Worm (Caenorhabditis elegans) whole organism, L4 larva: ENCODE measurements around the gene sra-12.

Experiments
- F10B5.3 ChIP-seq: sonication (generic microtip); optimal IDR thresholded peaks from 2 replicates; lab custom pipeline; 2016; ENCODE audit warnings: mild to moderate bottlenecking, missing genetic modification characterization, missing compliant biosample characterization
- Y75B8A.6 ChIP-seq: fragments of 200-800 bp; sonication (Bioruptor generic); IDR thresholded peaks from 2 replicates; pipeline ENCODE4 v1.3.6; 2022; ENCODE audit warnings: missing genetic modification reagents, missing genetic modification characterization, missing compliant biosample characterization
- ama-1 ChIP-seq: fragments of 150-350 bp; optimal IDR thresholded peaks from 2 replicates; lab custom pipeline; 2014; ENCODE audit warnings: inconsistent platforms, mixed read lengths
- ceh-20 ChIP-seq: fragments of 200-800 bp; sonication (Bioruptor generic); IDR thresholded peaks from 2 replicates; pipeline ENCODE4 v1.3.6; 2022; ENCODE audit warnings: missing genetic modification reagents, missing genetic modification characterization, missing compliant biosample characterization
- ceh-62 ChIP-seq: sonication (generic microtip); optimal IDR thresholded peaks from 2 replicates; lab custom pipeline; 2017; ENCODE audit warnings: missing biosample characterization, missing genetic modification characterization
- ceh-82 ChIP-seq: sonication (generic microtip); optimal IDR thresholded peaks from 2 replicates; lab custom pipeline; 2017; ENCODE audit warnings: missing biosample characterization, missing genetic modification characterization
- ctbp-1 ChIP-seq: fragments of 200-800 bp; sonication (Bioruptor generic); IDR thresholded peaks from 2 replicates; pipeline ENCODE4 v1.3.6; 2022; ENCODE audit warnings: missing genetic modification reagents, missing genetic modification characterization, missing compliant biosample characterization
- daf-12 ChIP-seq: fragments of 150-350 bp; optimal IDR thresholded peaks from 2 replicates; lab custom pipeline; 2014; ENCODE audit warnings: missing biosample characterization, missing genetic modification reagents, missing genetic modification characterization
- daf-16 ChIP-seq, 3 experiments: sonication (generic microtip); optimal IDR thresholded peaks; 2 replicates each; lab custom pipeline; 2016 to 2017; ENCODE audit warnings: missing genetic modification characterization in 3 of 3, missing genetic modification reagents in 3 of 3, mild to moderate bottlenecking in 2 of 3, missing compliant biosample characterization in 2 of 3, missing biosample characterization in 1 of 3, moderate library complexity in 1 of 3
- daf-8 ChIP-seq: fragments of 200-800 bp; sonication (Bioruptor generic); IDR thresholded peaks from 2 replicates; pipeline ENCODE4 v1.3.6; 2022; ENCODE audit warnings: missing genetic modification characterization, missing compliant biosample characterization
- dmd-6 ChIP-seq: fragments of 200-800 bp; sonication (Bioruptor generic); IDR thresholded peaks from 2 replicates; pipeline ENCODE4 v1.3.6; 2022; ENCODE audit warnings: missing genetic modification reagents, missing genetic modification characterization, missing compliant biosample characterization
- dmd-9 ChIP-seq: fragments of 200-800 bp; sonication (Bioruptor generic); IDR thresholded peaks from 2 replicates; pipeline ENCODE4 v1.3.6; 2022; ENCODE audit warnings: missing genetic modification reagents, missing genetic modification characterization, missing compliant biosample characterization
- duxl-1 ChIP-seq: sonication (generic microtip); optimal IDR thresholded peaks from 2 replicates; lab custom pipeline; 2016; ENCODE audit warnings: mild to moderate bottlenecking, missing genetic modification characterization, moderate library complexity, missing compliant biosample characterization; ENCODE audit not compliant: poor library complexity
- dve-1 ChIP-seq: sonication (generic microtip); optimal IDR thresholded peaks from 2 replicates; lab custom pipeline; 2017; ENCODE audit warnings: antibody characterized with exemption, mild to moderate bottlenecking, missing genetic modification characterization, missing compliant biosample characterization; ENCODE audit not compliant: insufficient read depth
- egl-43 ChIP-seq: fragments of 200-800 bp; sonication (Bioruptor generic); IDR thresholded peaks from 2 replicates; pipeline ENCODE4 v1.3.6; 2022; ENCODE audit warnings: missing genetic modification reagents, missing genetic modification characterization, missing compliant biosample characterization
- fos-1 ChIP-seq: fragments of 150-350 bp; optimal IDR thresholded peaks from 2 replicates; lab custom pipeline; 2014; ENCODE audit warnings: missing biosample characterization, missing genetic modification characterization
- hif-1 ChIP-seq, 2 experiments: sonication (generic microtip); optimal IDR thresholded peaks; 2 replicates each; lab custom pipeline; 2016 to 2017; ENCODE audit warnings: missing compliant biosample characterization in 2 of 2, missing genetic modification characterization in 2 of 2, missing genetic modification reagents in 2 of 2, missing genotype in 2 of 2, mild to moderate bottlenecking in 1 of 2
- hlh-11 ChIP-seq: fragments of 200-800 bp; sonication (Bioruptor generic); optimal IDR thresholded peaks from 2 replicates; lab custom pipeline; 2018; ENCODE audit warnings: mild to moderate bottlenecking, missing genetic modification characterization, missing compliant biosample characterization
- hlh-30 ChIP-seq: sonication (generic microtip); optimal IDR thresholded peaks from 2 replicates; lab custom pipeline; 2017; ENCODE audit warnings: antibody characterized with exemption, mild to moderate bottlenecking, missing genetic modification characterization, missing compliant biosample characterization; ENCODE audit not compliant: insufficient read depth
- hmg-1.1 ChIP-seq: fragments of 200-800 bp; sonication (Bioruptor generic); IDR thresholded peaks from 2 replicates; pipeline ENCODE4 v1.3.6; 2022; ENCODE audit warnings: missing genetic modification reagents, missing genetic modification characterization, missing compliant biosample characterization
- lin-15B ChIP-seq: fragments of 150-350 bp; sonication (generic microtip); optimal IDR thresholded peaks from 3 replicates; lab custom pipeline; 2014; ENCODE audit warnings: missing biosample characterization, missing genetic modification characterization
- lin-39 ChIP-seq: fragments of 150-350 bp; optimal IDR thresholded peaks from 2 replicates; lab custom pipeline; 2014; ENCODE audit warnings: missing biosample characterization, missing genetic modification reagents, missing genetic modification characterization
- lsy-2 ChIP-seq, 2 experiments: fragments of 150-350 bp in 1 of 2; sonication (generic microtip) in 1 of 2; optimal IDR thresholded peaks; 2 replicates each; lab custom pipeline; 2014 to 2017; ENCODE audit warnings: missing biosample characterization in 2 of 2, missing genetic modification characterization in 2 of 2
- madf-9 ChIP-seq: fragments of 200-800 bp; sonication (Bioruptor generic); conservative IDR thresholded peaks from 2 replicates; pipeline ENCODE4 v1.3.6; 2022; ENCODE audit warnings: missing genetic modification reagents, missing genetic modification characterization, missing compliant biosample characterization
- mep-1 ChIP-seq: fragments of 150-350 bp; sonication (generic microtip); optimal IDR thresholded peaks from 3 replicates; lab custom pipeline; 2014; ENCODE audit warnings: missing biosample characterization, missing genetic modification characterization
- mes-2 ChIP-seq: sonication (generic microtip); optimal IDR thresholded peaks from 2 replicates; lab custom pipeline; 2016; ENCODE audit warnings: missing genotype, mild to moderate bottlenecking, missing genetic modification characterization, missing compliant biosample characterization; ENCODE audit not compliant: poor library complexity, severe bottlenecking
- mxl-3 ChIP-seq: fragments of 200-800 bp; sonication (Bioruptor generic); optimal IDR thresholded peaks from 2 replicates; lab custom pipeline; 2018; ENCODE audit warnings: mild to moderate bottlenecking, missing genetic modification characterization, missing compliant biosample characterization
- nhr-28 ChIP-seq: fragments of 150-350 bp; optimal IDR thresholded peaks from 2 replicates; lab custom pipeline; 2014; ENCODE audit warnings: missing biosample characterization, missing genetic modification characterization
- nhr-41 ChIP-seq: fragments of 200-800 bp; sonication (Bioruptor generic); IDR thresholded peaks from 2 replicates; pipeline ENCODE4 v1.3.6; 2022; ENCODE audit warnings: missing genetic modification reagents, missing genetic modification characterization, missing compliant biosample characterization
- nhr-6 ChIP-seq: fragments of 150-350 bp; optimal IDR thresholded peaks from 2 replicates; lab custom pipeline; 2014; ENCODE audit warnings: missing biosample characterization, missing genetic modification characterization
- nhr-76 ChIP-seq: fragments of 150-350 bp; optimal IDR thresholded peaks from 2 replicates; lab custom pipeline; 2014; ENCODE audit warnings: missing biosample characterization, missing genetic modification characterization
- nhr-77 ChIP-seq: fragments of 150-350 bp; optimal IDR thresholded peaks from 2 replicates; lab custom pipeline; 2014; ENCODE audit warnings: missing biosample characterization, missing genetic modification characterization
- pha-4 ChIP-seq, 2 experiments: fragments of 150-350 bp in 1 of 2; fragments of 200-800 bp in 1 of 2; sonication (Bioruptor generic) in 1 of 2; IDR thresholded peaks in 1 of 2; optimal IDR thresholded peaks in 1 of 2; 2 replicates each; pipeline versions ENCODE4 v1.3.6 to Lab custom; 2014 to 2022; ENCODE audit warnings: missing genetic modification characterization in 2 of 2, missing genetic modification reagents in 2 of 2, missing biosample characterization in 1 of 2, missing compliant biosample characterization in 1 of 2
- php-3 ChIP-seq: fragments of 200-800 bp; sonication (Bioruptor generic); IDR thresholded peaks from 2 replicates; pipeline ENCODE4 v1.3.6; 2022; ENCODE audit warnings: missing genetic modification reagents, missing genetic modification characterization, missing compliant biosample characterization
- pqm-1 ChIP-seq: sonication (generic microtip); optimal IDR thresholded peaks from 2 replicates; lab custom pipeline; 2017; ENCODE audit warnings: missing biosample characterization, missing genetic modification characterization
- rbr-2 ChIP-seq: sonication (generic microtip); optimal IDR thresholded peaks from 2 replicates; lab custom pipeline; 2016; ENCODE audit warnings: missing genotype, missing genetic modification characterization, missing compliant biosample characterization
- saeg-2 ChIP-seq: fragments of 200-800 bp; sonication (Bioruptor generic); IDR thresholded peaks from 2 replicates; pipeline ENCODE4 v1.3.6; 2022; ENCODE audit warnings: missing genetic modification reagents, missing genetic modification characterization, missing compliant biosample characterization
- set-16 ChIP-seq: fragments of 200-800 bp; sonication (Bioruptor generic); IDR thresholded peaks from 2 replicates; pipeline ENCODE4 v1.3.6; 2022; ENCODE audit warnings: missing genetic modification reagents, missing genetic modification characterization, missing compliant biosample characterization
- spr-3 ChIP-seq: fragments of 200-800 bp; sonication (Bioruptor generic); optimal IDR thresholded peaks from 2 replicates; lab custom pipeline; 2018; ENCODE audit warnings: mild to moderate bottlenecking, missing genetic modification characterization, missing compliant biosample characterization
- unc-130 ChIP-seq: sonication (generic microtip); optimal IDR thresholded peaks from 2 replicates; lab custom pipeline; 2016; ENCODE audit warnings: missing genetic modification reagents, missing genetic modification characterization, missing compliant biosample characterization
- vab-7 ChIP-seq: fragments of 200-800 bp; sonication (Bioruptor generic); IDR thresholded peaks from 2 replicates; pipeline ENCODE4 v1.3.6; 2022; ENCODE audit warnings: missing genetic modification reagents, missing genetic modification characterization, missing compliant biosample characterization
- zfp-3 ChIP-seq: fragments of 200-800 bp; sonication (Bioruptor generic); conservative IDR thresholded peaks from 2 replicates; pipeline ENCODE4 v1.3.6; 2022; ENCODE audit warnings: missing genetic modification reagents, missing genetic modification characterization, missing compliant biosample characterization

The sra-12 gene

DNA sequence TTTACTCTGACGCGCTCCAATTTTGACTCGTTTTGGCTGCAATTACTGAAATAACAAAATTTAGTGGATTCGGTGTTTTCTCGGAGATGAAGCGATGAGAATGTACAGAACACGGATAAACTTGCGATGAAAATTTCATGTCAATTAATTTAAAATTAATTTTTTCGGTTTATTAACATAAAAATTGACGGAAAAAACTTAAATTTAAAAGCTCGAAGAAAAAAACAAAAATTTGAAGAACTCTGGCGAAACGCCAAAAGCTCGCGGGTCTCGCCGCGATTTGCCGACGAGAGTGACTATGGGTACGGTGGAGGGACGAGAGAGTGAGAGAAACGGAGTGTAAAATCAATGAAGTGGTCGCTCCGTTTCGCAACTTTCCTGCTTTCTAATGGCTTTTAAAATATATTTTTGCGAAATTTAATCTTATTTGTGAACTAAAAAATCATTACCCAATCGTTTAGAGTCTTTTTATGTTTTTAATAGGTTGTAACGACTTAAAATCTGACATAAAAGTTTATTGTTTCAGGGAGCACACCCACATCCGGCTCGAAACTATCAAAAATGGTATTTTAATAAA lies 35.5 kb downstream of the sra-12 start, which contains the start of the genes gmps-1 and cap-2 (continued):
- peak; percentile 35 for TF ChIP-seq nhr-76
- TF ChIP-seq nhr-6 (tag; lab: Kevin White, UChicago) = peak; percentile 93
- peak; percentile 92 for TF ChIP-seq egl-43
- TF ChIP-seq daf-12 (tag; lab: Kevin White, UChicago) = no peak
- TF ChIP-seq nhr-77 (tag; lab: Kevin White, UChicago) = peak; percentile 96
- peak; percentile 68 to 87 for TF ChIP-seq hif-1 (tag; optimal IDR thresholded peaks at IDR 0.05; lab: Kevin White, UChicago)
- peak; percentile 74 for TF ChIP-seq set-16 (GFP tag; lab: Robert Waterston, UW)
- TF ChIP-seq daf-8 (GFP tag; lab: Robert Waterston, UW) = no peak
- TF ChIP-seq ceh-82 (tag; lab: Kevin White, UChicago) = no peak
- peak; percentile 42 to 91 for TF ChIP-seq daf-16 (GFP tag; optimal IDR thresholded peaks at IDR 0.05; lab: Kevin White, UChicago)
- TF ChIP-seq daf-16 (tag; optimal IDR thresholded peaks at IDR 0.05; lab: Kevin White, UChicago) = peak; percentile 60
- TF ChIP-seq dve-1 (tag; lab: Kevin White, UChicago) = peak; percentile 99
- TF ChIP-seq fos-1 = peak; percentile 58
- TF ChIP-seq pqm-1 (tag; lab: Kevin White, UChicago) = peak; percentile 12
- peak; percentile 90 for TF ChIP-seq F10B5.3 (tag; lab: Kevin White, UChicago)
- TF ChIP-seq ctbp-1 (GFP tag; lab: Robert Waterston, UW) = peak; percentile 97
- peak; percentile 86 for TF ChIP-seq zfp-3 (GFP tag; lab: Robert Waterston, UW)
- TF ChIP-seq duxl-1 = peak; percentile 94
- peak; percentile 95 for TF ChIP-seq dmd-6 (GFP tag; lab: Robert Waterston, UW)
- peak; percentile 91 for TF ChIP-seq saeg-2 (GFP tag; lab: Robert Waterston, UW)
- peak; percentile 80 for TF ChIP-seq vab-7 (GFP tag; lab: Robert Waterston, UW)
- TF ChIP-seq ama-1 (lab: Kevin White, UChicago) = peak; percentile 54
- peak; percentile 96 for TF ChIP-seq pha-4 (GFP tag; IDR thresholded peaks at IDR 0.05; lab: Robert Waterston, UW)
- no peak for TF ChIP-seq pha-4 (tag; optimal IDR thresholded peaks at IDR 0.05; lab: Kevin White, UChicago)
- peak; percentile 93 for TF ChIP-seq dmd-9 (GFP tag; lab: Robert Waterston, UW)
- peak; percentile 95 for TF ChIP-seq rbr-2 (tag; lab: Kevin White, UChicago)
- TF ChIP-seq mxl-3 (GFP tag; lab: Kevin White, UChicago) = peak; percentile 48
- TF ChIP-seq unc-130 = peak; percentile 70
- no peak for TF ChIP-seq nhr-41 (GFP tag; lab: Robert Waterston, UW)
- TF ChIP-seq madf-9 (GFP tag; lab: Robert Waterston, UW) = peak; percentile 88
- peak; percentile 92 for TF ChIP-seq spr-3
- peak; percentile 43 for TF ChIP-seq lin-15B (tag; lab: Kevin White, UChicago)
- TF ChIP-seq ceh-62 = no peak
- peak; percentile 95 for TF ChIP-seq ceh-20 (GFP tag; lab: Robert Waterston, UW)
- no peak for TF ChIP-seq Y75B8A.6 (GFP tag; lab: Robert Waterston, UW)
- TF ChIP-seq php-3 = peak; percentile 83

DNA sequence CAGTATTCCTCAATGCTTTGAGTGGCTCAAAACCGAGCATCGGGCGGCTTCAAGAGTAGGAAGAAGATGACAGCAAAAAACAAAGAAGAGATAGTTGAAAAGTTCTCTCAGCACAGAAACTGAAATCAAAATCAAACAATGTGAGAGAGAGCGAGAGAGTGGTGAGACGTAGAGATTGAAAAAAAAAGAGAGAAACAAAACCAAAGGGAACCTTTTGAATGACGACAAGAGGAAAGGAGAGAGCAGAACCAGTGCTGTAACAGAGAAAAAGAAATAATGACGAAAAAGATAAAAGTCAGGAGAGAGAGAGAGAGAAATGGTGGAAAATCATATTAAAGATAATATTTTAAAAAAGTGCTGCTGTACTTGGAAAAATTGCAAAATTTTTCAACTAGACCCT lies 37.1 kb downstream of the sra-12 start:
- peak; percentile 6 for TF ChIP-seq hlh-30 (tag; lab: Kevin White, UChicago)
- TF ChIP-seq hmg-1.1 (GFP tag; lab: Robert Waterston, UW) = peak; percentile 65
- peak; percentile 53 for TF ChIP-seq mes-2 (tag; lab: Kevin White, UChicago)
- TF ChIP-seq nhr-28 (tag; lab: Kevin White, UChicago) = peak; percentile 43
- TF ChIP-seq pqm-1 (tag; lab: Kevin White, UChicago) = peak; percentile 31
- peak; percentile 51 for TF ChIP-seq dmd-6 (GFP tag; lab: Robert Waterston, UW)
- TF ChIP-seq lin-39 (tag; lab: Kevin White, UChicago) = no peak
- no peak for TF ChIP-seq fos-1
- peak; percentile 19 for TF ChIP-seq nhr-77 (tag; lab: Kevin White, UChicago)
- no peak for TF ChIP-seq saeg-2 (GFP tag; lab: Robert Waterston, UW)
- no peak for TF ChIP-seq daf-16 (GFP tag; optimal IDR thresholded peaks at IDR 0.05; lab: Kevin White, UChicago)
- peak; percentile 44 for TF ChIP-seq daf-16 (tag; optimal IDR thresholded peaks at IDR 0.05; lab: Kevin White, UChicago)
- peak; percentile 51 for TF ChIP-seq hlh-11 (tag; lab: Kevin White, UChicago)
- peak; percentile 82 for TF ChIP-seq dve-1 (tag; lab: Kevin White, UChicago)
- TF ChIP-seq lsy-2 (tag; optimal IDR thresholded peaks at IDR 0.05; lab: Kevin White, UChicago) = peak; percentile 4 to 76
- TF ChIP-seq mep-1 (tag; lab: Kevin White, UChicago) = peak; percentile 29
